Fruit fly (Drosophila melanogaster) whole organism, embryonic: ENCODE data around the gene Gdi.

Experiments used
- BtbVII ChIP-seq: fragments of 200-800 bp; sonication (Bioruptor generic); optimal IDR thresholded peaks from 3 replicates; lab custom pipeline; 2017; ENCODE audit warnings: missing biosample characterization, mild to moderate bottlenecking, missing genetic modification characterization
- CG1024 ChIP-seq: fragments of 200-800 bp; sonication (Bioruptor generic); IDR thresholded peaks from 2 replicates; pipeline ENCODE4 v1.3.6; 2022; ENCODE audit warnings: missing biosample characterization, missing genetic modification characterization
- CG10959 ChIP-seq: fragments of 200-800 bp; sonication (Bioruptor generic); IDR thresholded peaks from 2 replicates; pipeline ENCODE4 v1.3.6; 2022; ENCODE audit warnings: missing biosample characterization, missing genetic modification characterization
- CG11093 ChIP-seq: fragments of 200-800 bp; sonication (Bioruptor generic); IDR thresholded peaks from 3 replicates; pipeline ENCODE4 v1.3.6; 2022; ENCODE audit warnings: missing biosample characterization, missing genetic modification characterization
- CG12391 ChIP-seq: fragments of 200-800 bp; sonication (Bioruptor generic); optimal IDR thresholded peaks from 3 replicates; lab custom pipeline; 2018; ENCODE audit warnings: missing biosample characterization, mild to moderate bottlenecking, missing genetic modification characterization, moderate library complexity
- CG13775 ChIP-seq: fragments of 200-800 bp; sonication (Bioruptor generic); optimal IDR thresholded peaks from 3 replicates; lab custom pipeline; 2017; ENCODE audit warnings: missing biosample characterization, mild to moderate bottlenecking, missing genetic modification characterization
- CG14441 ChIP-seq: fragments of 200-800 bp; sonication (Bioruptor generic); IDR thresholded peaks from 2 replicates; pipeline ENCODE4 v1.3.6; 2022; ENCODE audit warnings: missing biosample characterization, missing genetic modification characterization
- CG17612 ChIP-seq: fragments of 200-800 bp; sonication (Bioruptor generic); IDR thresholded peaks from 2 replicates; pipeline ENCODE4 v1.3.6; 2022; ENCODE audit warnings: missing biosample characterization, missing genetic modification characterization
- CG18619 ChIP-seq: fragments of 200-800 bp; sonication (Bioruptor generic); optimal IDR thresholded peaks from 3 replicates; lab custom pipeline; 2017; ENCODE audit warnings: missing biosample characterization, mild to moderate bottlenecking, missing genetic modification characterization
- CG2120 ChIP-seq: fragments of 200-800 bp; sonication (Bioruptor generic); optimal IDR thresholded peaks from 3 replicates; lab custom pipeline; 2016; ENCODE audit warnings: missing biosample characterization, missing genetic modification characterization
- CG30403 ChIP-seq: fragments of 200-800 bp; sonication (Bioruptor generic); optimal IDR thresholded peaks from 3 replicates; lab custom pipeline; 2016; ENCODE audit warnings: missing biosample characterization, missing genetic modification characterization
- CG3163 ChIP-seq: fragments of 200-800 bp; sonication (Bioruptor generic); optimal IDR thresholded peaks from 3 replicates; lab custom pipeline; 2016; ENCODE audit warnings: missing biosample characterization, missing genetic modification characterization
- CG32772 ChIP-seq: fragments of 200-800 bp; sonication (Bioruptor generic); IDR thresholded peaks from 2 replicates; pipeline ENCODE4 v1.3.6; 2022; ENCODE audit warnings: missing biosample characterization, missing genetic modification characterization
- CG4404 ChIP-seq: fragments of 200-800 bp; sonication (Bioruptor generic); IDR thresholded peaks from 2 replicates; pipeline ENCODE4 v1.3.6; 2022; ENCODE audit warnings: missing biosample characterization, missing genetic modification characterization
- CG4424 ChIP-seq: fragments of 200-800 bp; sonication (Bioruptor generic); optimal IDR thresholded peaks from 3 replicates; lab custom pipeline; 2016; ENCODE audit warnings: missing biosample characterization, missing genetic modification characterization
- CG4617 ChIP-seq: fragments of 200-800 bp; sonication (Bioruptor generic); optimal IDR thresholded peaks from 3 replicates; lab custom pipeline; 2016; ENCODE audit warnings: missing biosample characterization, missing genetic modification characterization, borderline replicate concordance
- CG6254 ChIP-seq: fragments of 200-800 bp; sonication (Bioruptor generic); optimal IDR thresholded peaks from 3 replicates; lab custom pipeline; 2017; ENCODE audit warnings: mild to moderate bottlenecking, missing biosample characterization, missing genetic modification reagents, missing genetic modification characterization
- CG7357 ChIP-seq: fragments of 200-800 bp; sonication (Bioruptor generic); IDR thresholded peaks from 3 replicates; pipeline ENCODE4 v1.3.6; 2022; ENCODE audit warnings: missing biosample characterization, missing genetic modification characterization
- CG7786 ChIP-seq: fragments of 200-800 bp; sonication (Bioruptor generic); optimal IDR thresholded peaks from 2 replicates; lab custom pipeline; 2016; ENCODE audit warnings: missing biosample characterization, missing genetic modification characterization
- CG8944 ChIP-seq: fragments of 200-800 bp; sonication (Bioruptor generic); optimal IDR thresholded peaks from 3 replicates; lab custom pipeline; 2016; ENCODE audit warnings: missing biosample characterization, missing genetic modification characterization
- CG9817 ChIP-seq: fragments of 200-800 bp; sonication (Bioruptor generic); optimal IDR thresholded peaks from 2 replicates; lab custom pipeline; 2018; ENCODE audit warnings: missing biosample characterization, mild to moderate bottlenecking, missing genetic modification characterization, moderate library complexity
- Dll ChIP-seq: fragments of 200-800 bp; sonication (Bioruptor generic); IDR thresholded peaks from 4 replicates; pipeline ENCODE4 v1.3.6; 2022; ENCODE audit warnings: missing biosample characterization, missing genetic modification characterization; ENCODE audit not compliant: partially characterized antibody
- E2f1 ChIP-seq: fragments of 200-800 bp; sonication (Bioruptor generic); IDR thresholded peaks from 2 replicates; pipeline ENCODE4 v1.3.6; 2022; ENCODE audit warnings: missing biosample characterization, missing genetic modification characterization
- HLH54F ChIP-seq: fragments of 200-800 bp; sonication (Bioruptor generic); optimal IDR thresholded peaks from 3 replicates; lab custom pipeline; 2016; ENCODE audit warnings: missing biosample characterization, missing genetic modification characterization
- Med ChIP-seq: fragments of 200-800 bp; sonication (Bioruptor generic); peaks from one replicate; lab custom pipeline; 2016; ENCODE audit warnings: missing biosample characterization, missing genetic modification characterization, mild to moderate bottlenecking, inconsistent platforms, moderate library complexity
- Meics ChIP-seq: fragments of 200-800 bp; sonication (Bioruptor generic); optimal IDR thresholded peaks from 2 replicates; lab custom pipeline; 2017; ENCODE audit warnings: missing biosample characterization, mild to moderate bottlenecking, missing genetic modification characterization
- Side ChIP-seq: fragments of 200-800 bp; sonication (Bioruptor generic); optimal IDR thresholded peaks from 2 replicates; lab custom pipeline; 2016; ENCODE audit warnings: missing biosample characterization, missing genetic modification characterization
- Trl ChIP-seq, 3 experiments: fragments of >200 bp in 2 of 3; fragments of 200-800 bp in 1 of 3; sonication (Bioruptor generic) in 1 of 3; optimal IDR thresholded peaks; 2 replicates in 1 of 3; 3 replicates in 2 of 3; lab custom pipeline; 2016 to 2017; ENCODE audit warnings: missing biosample characterization in 1 of 3, missing genetic modification characterization in 1 of 3
- cad ChIP-seq: fragments of >200 bp; optimal IDR thresholded peaks from 2 replicates; lab custom pipeline; 2017; ENCODE audit warnings: missing biosample characterization, missing genetic modification characterization
- cg ChIP-seq: fragments of 200-800 bp; sonication (Bioruptor generic); optimal IDR thresholded peaks from 3 replicates; lab custom pipeline; 2019; ENCODE audit warnings: missing biosample characterization, mild to moderate bottlenecking, missing genetic modification characterization, moderate library complexity
- chif ChIP-seq, 2 experiments: fragments of 200-800 bp; sonication (Bioruptor generic); optimal IDR thresholded peaks; 3 replicates each; lab custom pipeline; 2016; ENCODE audit warnings: missing biosample characterization in 2 of 2, missing genetic modification characterization in 2 of 2
- crc ChIP-seq: fragments of 200-800 bp; sonication (Bioruptor generic); optimal IDR thresholded peaks from 2 replicates; lab custom pipeline; 2016; ENCODE audit warnings: missing biosample characterization, missing genetic modification characterization
- dati ChIP-seq: fragments of 200-800 bp; sonication (Bioruptor generic); IDR thresholded peaks from 2 replicates; pipeline ENCODE4 v1.3.6; 2022; ENCODE audit warnings: missing biosample characterization, missing genetic modification characterization
- dm ChIP-seq: fragments of 200-800 bp; sonication (Bioruptor generic); optimal IDR thresholded peaks from 3 replicates; lab custom pipeline; 2016; ENCODE audit warnings: missing biosample characterization, missing genetic modification characterization
- eve ChIP-seq, 2 experiments: fragments of >200 bp; optimal IDR thresholded peaks; 2 replicates each; lab custom pipeline; 2017; ENCODE audit warnings: missing biosample characterization in 2 of 2, missing genetic modification characterization in 2 of 2
- grn ChIP-seq: fragments of 200-800 bp; sonication (Bioruptor generic); optimal IDR thresholded peaks from 3 replicates; lab custom pipeline; 2017; ENCODE audit warnings: missing biosample characterization, missing genetic modification characterization
- lola ChIP-seq, 3 experiments: fragments of >200 bp in 2 of 3; fragments of 200-800 bp in 1 of 3; sonication (Bioruptor generic) in 1 of 3; optimal IDR thresholded peaks; 2 replicates each; lab custom pipeline; 2017 to 2019; ENCODE audit warnings: missing biosample characterization in 3 of 3, missing genetic modification characterization in 3 of 3, mild to moderate bottlenecking in 1 of 3, moderate library complexity in 1 of 3
- onecut ChIP-seq: fragments of 200-800 bp; sonication (Bioruptor generic); IDR thresholded peaks from 2 replicates; pipeline ENCODE4 v1.3.6; 2022; ENCODE audit warnings: missing biosample characterization, missing genetic modification characterization
- org-1 ChIP-seq: fragments of 200-800 bp; sonication (Bioruptor generic); optimal IDR thresholded peaks from 2 replicates; lab custom pipeline; 2017; ENCODE audit warnings: missing biosample characterization, missing genetic modification characterization
- pan ChIP-seq, 4 experiments: fragments of >200 bp in 3 of 4; fragments of 200-800 bp in 1 of 4; sonication (Bioruptor generic) in 1 of 4; optimal IDR thresholded peaks in 3 of 4; IDR thresholded peaks in 1 of 4; 2 replicates each; pipeline versions ENCODE4 v1.3.6 to Lab custom; 2017 to 2022; ENCODE audit warnings: missing biosample characterization in 2 of 4, missing genetic modification characterization in 2 of 4, mixed read lengths in 1 of 4
- pros ChIP-seq: fragments of 200-800 bp; sonication (Bioruptor generic); optimal IDR thresholded peaks from 3 replicates; lab custom pipeline; 2019; ENCODE audit warnings: missing biosample characterization, mild to moderate bottlenecking, missing genetic modification characterization, moderate library complexity
- sens ChIP-seq: fragments of 200-800 bp; sonication (Bioruptor generic); peaks from one replicate; lab custom pipeline; 2016; ENCODE audit warnings: missing biosample characterization, missing genetic modification characterization
- sens-2 ChIP-seq: fragments of 200-800 bp; sonication (Bioruptor generic); IDR thresholded peaks from 2 replicates; pipeline ENCODE4 v1.3.6; 2022; ENCODE audit warnings: missing biosample characterization, missing genetic modification characterization
- sob ChIP-seq: fragments of 200-800 bp; sonication (Bioruptor generic); IDR thresholded peaks from 2 replicates; pipeline ENCODE4 v1.3.6; 2022; ENCODE audit warnings: missing biosample characterization, missing genetic modification characterization
- sr ChIP-seq: fragments of 200-800 bp; sonication (Bioruptor generic); IDR thresholded peaks from 3 replicates; pipeline ENCODE4 v1.3.6; 2022; ENCODE audit warnings: missing biosample characterization, missing genetic modification characterization
- tio ChIP-seq: fragments of 200-800 bp; sonication (Bioruptor generic); optimal IDR thresholded peaks from 2 replicates; lab custom pipeline; 2017; ENCODE audit warnings: missing biosample characterization, missing genetic modification characterization, inconsistent platforms
- tx ChIP-seq: fragments of 200-800 bp; sonication (Bioruptor generic); optimal IDR thresholded peaks from 2 replicates; lab custom pipeline; 2016; ENCODE audit warnings: missing biosample characterization, missing genetic modification characterization
- yki ChIP-seq: fragments of >200 bp; optimal IDR thresholded peaks from 3 replicates; lab custom pipeline; 2018

Gene Gdi

dm6 chr2L:9448322-9449256 lies 46.1 kb downstream of the Gdi start (continued):
- TF ChIP-seq grn (peak; percentile 48), chif (GFP tag; optimal IDR thresholded peaks at IDR 0.05; lab: Kevin White, UChicago) (peak in 1 of 2 experiments; percentile 42), CG32772 (GFP tag; lab: Robert Waterston, UW) (no peak), CG8944 (GFP tag; lab: Kevin White, UChicago) (peak; percentile 37), CG18619 (GFP tag; lab: Kevin White, UChicago) (peak; percentile 17), CG14441 (GFP tag; lab: Robert Waterston, UW) (peak; percentile 30; the same call in 1 of the 2 replicates), cad (GFP tag; lab: Kevin White, UChicago) (peak; percentile 5), dm (GFP tag; lab: Kevin White, UChicago) (peak; percentile 28), CG4617 (GFP tag; lab: Kevin White, UChicago) (no peak), Trl (optimal IDR thresholded peaks at IDR 0.05; lab: Kevin White, UChicago) (peak; percentile 87 to 92), Trl (GFP tag; optimal IDR thresholded peaks at IDR 0.05; lab: Kevin White, UChicago) (no peak), pan (optimal IDR thresholded peaks at IDR 0.05; lab: Kevin White, UChicago) (no peak), pan (GFP tag; optimal IDR thresholded peaks at IDR 0.05 in 1 of 2, IDR thresholded peaks at IDR 0.05 in 1 of 2) (no peak), CG12391 (tag; lab: Kevin White, UChicago) (no peak), Meics (peak; percentile 47), CG11093 (no peak), sob (no peak), Dll (peak; percentile 43; the same call in 1 of the 4 replicates), CG10959 (GFP tag; lab: Robert Waterston, UW) (no peak), CG17612 (GFP tag; lab: Robert Waterston, UW) (0 out of 2 replicates have a peak, but pooled peaks have one; percentile 5), HLH54F (GFP tag; lab: Kevin White, UChicago) (peak; percentile 9), CG4404 (GFP tag; lab: Robert Waterston, UW) (no peak), CG4424 (peak; percentile 30), CG6254 (no peak), E2f1 (GFP tag; lab: Robert Waterston, UW) (no peak), org-1 (no peak), tio (peak; percentile 27), CG30403 (peak; percentile 42), CG3163 (peak; percentile 98), CG1024 (GFP tag; lab: Robert Waterston, UW) (no peak), yki (lab: Kevin White, UChicago) (peak; percentile 28), sens-2 (peak; percentile 7; the same call in 1 of the 2 replicates), cg (GFP tag; lab: Kevin White, UChicago) (peak; percentile 16), CG7786 (GFP tag; lab: Kevin White, UChicago) (peak; percentile 45), sr (GFP tag; lab: Robert Waterston, UW) (no peak), crc (peak; percentile 1), Med (peak; percentile 64), onecut (GFP tag; lab: Robert Waterston, UW) (peak; percentile 58), sens (GFP tag; lab: Kevin White, UChicago) (peak; percentile 89), Side (GFP tag; lab: Kevin White, UChicago) (peak; percentile 21), eve (GFP tag; optimal IDR thresholded peaks at IDR 0.05; lab: Kevin White, UChicago) (peak in 1 of 2 experiments; percentile 10), BtbVII (no peak), lola (GFP tag; optimal IDR thresholded peaks at IDR 0.05; lab: Kevin White, UChicago) (peak in 1 of 3 experiments; percentile 40), pros (GFP tag; lab: Kevin White, UChicago) (peak; percentile 78), tx (peak; percentile 19), CG7357 (GFP tag; lab: Robert Waterston, UW) (peak; percentile 4; the same call in 1 of the 3 replicates), CG9817 (tag; lab: Kevin White, UChicago) (no peak), CG2120 (GFP tag; lab: Kevin White, UChicago) (peak; percentile 21), CG13775 (GFP tag; lab: Kevin White, UChicago) (peak; percentile 25), dati (GFP tag; lab: Robert Waterston, UW) (0 out of 2 replicates have a peak, but pooled peaks have one; percentile 17)
